Worm (Caenorhabditis elegans) whole organism, L3 larva: Measurements from ENCODE around the gene E02H4.2.

Source experiments
- ceh-16 ChIP-seq: sonication (generic microtip); optimal IDR thresholded peaks from 2 replicates; lab custom pipeline; 2017; ENCODE audit warnings: missing biosample characterization, missing genetic modification characterization
- ceh-9 ChIP-seq: sonication (generic microtip); optimal IDR thresholded peaks from 2 replicates; lab custom pipeline; 2018; ENCODE audit warnings: missing biosample characterization, missing genetic modification characterization
- elt-1 ChIP-seq: fragments of 150-350 bp; optimal IDR thresholded peaks from 2 replicates; lab custom pipeline; 2014; ENCODE audit warnings: missing biosample characterization, missing genetic modification characterization
- fkh-10 ChIP-seq: sonication (generic microtip); optimal IDR thresholded peaks from 2 replicates; lab custom pipeline; 2017; ENCODE audit warnings: missing biosample characterization, missing genetic modification reagents, missing genetic modification characterization
- jun-1 ChIP-seq: fragments of 150-350 bp; optimal IDR thresholded peaks from 2 replicates; lab custom pipeline; 2014; ENCODE audit warnings: missing biosample characterization, missing genetic modification reagents, missing genetic modification characterization
- skn-1 ChIP-seq: fragments of 150-350 bp; optimal IDR thresholded peaks from 2 replicates; lab custom pipeline; 2014; ENCODE audit warnings: missing biosample characterization, missing genetic modification characterization
- unc-62 ChIP-seq: fragments of 150-350 bp; sonication (generic microtip); optimal IDR thresholded peaks from 4 replicates; lab custom pipeline; 2014; ENCODE audit warnings: missing biosample characterization, missing genetic modification reagents, missing genetic modification characterization

DNA sequence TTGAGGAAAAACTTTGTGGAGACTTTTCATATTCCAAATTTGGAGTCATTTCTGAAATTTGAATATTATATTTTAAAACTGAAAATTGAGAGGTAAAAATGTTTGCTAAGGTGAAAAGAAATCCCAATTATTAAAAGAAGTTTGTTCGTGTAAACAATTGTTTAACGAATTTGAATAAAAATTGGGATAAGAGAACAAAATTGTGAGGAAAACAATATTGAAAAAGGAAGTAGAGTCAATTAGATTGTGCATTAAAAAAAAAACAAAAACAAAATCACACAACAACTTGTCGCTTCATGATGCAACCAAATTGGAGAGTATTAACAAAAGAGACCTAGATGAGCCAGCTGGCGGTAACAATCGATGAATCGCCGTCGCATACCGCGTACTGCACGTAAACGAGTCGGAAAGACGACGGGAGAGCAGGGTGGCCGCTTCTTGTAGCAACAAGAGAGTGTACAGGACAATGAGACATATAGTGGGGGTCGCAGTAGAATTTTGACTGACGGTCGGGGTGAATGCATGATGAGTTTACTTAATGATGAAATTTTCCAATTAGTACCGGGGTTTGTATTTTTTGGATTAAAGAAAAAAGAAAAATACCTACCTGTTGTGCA is 38.0 kb downstream of the E02H4.2 start, which contains the start of gene K04C1.3:
- no peak for TF ChIP-seq fkh-10 (GFP tag; lab: Kevin White, UChicago)
- no peak for TF ChIP-seq skn-1
- no peak for TF ChIP-seq elt-1 (tag; lab: Kevin White, UChicago)
- no peak for TF ChIP-seq jun-1 (tag; lab: Kevin White, UChicago)
- no peak for TF ChIP-seq unc-62 (GFP tag; lab: Kevin White, UChicago)
- no peak for TF ChIP-seq ceh-16
- TF ChIP-seq ceh-9 (tag; lab: Kevin White, UChicago) = no peak
